Worm (Caenorhabditis elegans) whole organism, L1 larva: ENCODE measurements around the gene C16D9.4.

Source experiments
- C16A3.4 ChIP-seq: fragments of 150-350 bp; optimal IDR thresholded peaks from 2 replicates; lab custom pipeline; 2014; ENCODE audit warnings: missing biosample characterization, missing genetic modification characterization
- C34B4.2 ChIP-seq: sonication (generic microtip); optimal IDR thresholded peaks from 2 replicates; lab custom pipeline; 2017; ENCODE audit warnings: mild to moderate bottlenecking, missing genetic modification characterization, missing compliant biosample characterization
- F16B12.6 ChIP-seq: fragments of 150-350 bp; optimal IDR thresholded peaks from 2 replicates; lab custom pipeline; 2014; ENCODE audit warnings: missing biosample characterization, missing genetic modification characterization
- aha-1 ChIP-seq: fragments of 150-350 bp; optimal IDR thresholded peaks from 2 replicates; lab custom pipeline; 2014; ENCODE audit warnings: missing biosample characterization, missing genetic modification characterization
- alr-1 ChIP-seq: fragments of 200-800 bp; sonication (Bioruptor generic); optimal IDR thresholded peaks from 2 replicates; lab custom pipeline; 2018; ENCODE audit warnings: borderline replicate concordance, mild to moderate bottlenecking, missing genetic modification characterization, missing compliant biosample characterization
- ceh-63 ChIP-seq: fragments of 200-800 bp; sonication (Bioruptor generic); optimal IDR thresholded peaks from 2 replicates; lab custom pipeline; 2018; ENCODE audit warnings: mild to moderate bottlenecking, missing genetic modification characterization, missing compliant biosample characterization
- ceh-8 ChIP-seq: fragments of 200-800 bp; sonication (Bioruptor generic); optimal IDR thresholded peaks from 2 replicates; lab custom pipeline; 2018; ENCODE audit warnings: mild to moderate bottlenecking, missing genetic modification characterization, moderate library complexity, missing compliant biosample characterization
- ceh-82 ChIP-seq, 3 experiments: fragments of 150-350 bp in 1 of 3; sonication (generic microtip) in 2 of 3; optimal IDR thresholded peaks; 2 replicates each; lab custom pipeline; 2014 to 2017; ENCODE audit warnings: missing biosample characterization in 3 of 3, missing genetic modification characterization in 3 of 3
- ceh-90 ChIP-seq: sonication (generic microtip); optimal IDR thresholded peaks from 2 replicates; lab custom pipeline; 2016; ENCODE audit warnings: missing genetic modification characterization, missing compliant biosample characterization
- ces-1 ChIP-seq: fragments of 150-350 bp; optimal IDR thresholded peaks from 2 replicates; lab custom pipeline; 2014; ENCODE audit warnings: missing biosample characterization, missing genetic modification reagents, missing genetic modification characterization
- efl-3 ChIP-seq: fragments of 200-800 bp; sonication (Bioruptor generic); optimal IDR thresholded peaks from 2 replicates; lab custom pipeline; 2018; ENCODE audit warnings: mild to moderate bottlenecking, missing genetic modification characterization, missing compliant biosample characterization
- egl-13 ChIP-seq: sonication (generic microtip); optimal IDR thresholded peaks from 2 replicates; lab custom pipeline; 2016; ENCODE audit warnings: missing genotype, missing genetic modification reagents, missing genetic modification characterization, missing compliant biosample characterization
- egl-27 ChIP-seq, 2 experiments: fragments of 150-350 bp in 1 of 2; sonication (generic microtip); optimal IDR thresholded peaks; 3 replicates each; lab custom pipeline; 2017 to 2018; ENCODE audit warnings: missing biosample characterization in 2 of 2, missing genetic modification characterization in 2 of 2, missing genetic modification reagents in 2 of 2
- elt-2 ChIP-seq: sonication (generic microtip); optimal IDR thresholded peaks from 2 replicates; lab custom pipeline; 2016; ENCODE audit warnings: missing genetic modification characterization, mild to moderate bottlenecking, inconsistent platforms, missing compliant biosample characterization, missing genetic modification reagents
- elt-3 ChIP-seq, 6 experiments: fragments of 150-350 bp in 1 of 6; sonication (generic microtip); optimal IDR thresholded peaks; 2 replicates each; lab custom pipeline; 2017 to 2018; ENCODE audit warnings: missing biosample characterization in 6 of 6, missing genetic modification characterization in 6 of 6, inconsistent platforms in 1 of 6
- ets-5 ChIP-seq: fragments of 200-800 bp; sonication (Bioruptor generic); IDR thresholded peaks from 2 replicates; pipeline ENCODE4 v1.3.6; 2022; ENCODE audit warnings: missing genetic modification characterization, missing compliant biosample characterization
- fkh-10 ChIP-seq: sonication (generic microtip); optimal IDR thresholded peaks from 2 replicates; lab custom pipeline; 2017; ENCODE audit warnings: missing biosample characterization, missing genetic modification reagents, missing genetic modification characterization
- fkh-8 ChIP-seq: sonication (generic microtip); optimal IDR thresholded peaks from 2 replicates; lab custom pipeline; 2016; ENCODE audit warnings: mild to moderate bottlenecking, missing genetic modification characterization, missing compliant biosample characterization
- hlh-4 ChIP-seq: sonication (generic microtip); optimal IDR thresholded peaks from 2 replicates; lab custom pipeline; 2016; ENCODE audit warnings: mild to moderate bottlenecking, missing genetic modification characterization, missing compliant biosample characterization
- hpl-2 ChIP-seq: fragments of 150-350 bp; optimal IDR thresholded peaks from 2 replicates; lab custom pipeline; 2014; ENCODE audit warnings: missing biosample characterization, missing genetic modification reagents, missing genetic modification characterization
- irx-1 ChIP-seq: sonication (generic microtip); optimal IDR thresholded peaks from 2 replicates; lab custom pipeline; 2016; ENCODE audit warnings: missing genetic modification characterization, missing compliant biosample characterization
- lin-13 ChIP-seq: fragments of 150-350 bp; optimal IDR thresholded peaks from 2 replicates; lab custom pipeline; 2014; ENCODE audit warnings: missing biosample characterization, missing genetic modification reagents, missing genetic modification characterization
- lin-14 ChIP-seq: fragments of 200-800 bp; sonication (Bioruptor generic); optimal IDR thresholded peaks from 2 replicates; lab custom pipeline; 2018; ENCODE audit warnings: mild to moderate bottlenecking, missing genetic modification characterization, moderate library complexity, missing compliant biosample characterization
- lin-15B ChIP-seq: fragments of 150-350 bp; sonication (generic microtip); optimal IDR thresholded peaks from 3 replicates; lab custom pipeline; 2014; ENCODE audit warnings: missing biosample characterization, missing genetic modification characterization
- lin-35 ChIP-seq, 2 experiments: fragments of 150-350 bp; optimal IDR thresholded peaks; 2 replicates each; lab custom pipeline; 2014; ENCODE audit warnings: missing biosample characterization in 2 of 2, missing genetic modification characterization in 2 of 2, missing genetic modification reagents in 2 of 2
- lin-39 ChIP-seq: fragments of 150-350 bp; optimal IDR thresholded peaks from 2 replicates; lab custom pipeline; 2014; ENCODE audit warnings: missing biosample characterization, missing genetic modification reagents, missing genetic modification characterization
- mab-9 ChIP-seq: fragments of 200-800 bp; sonication (Bioruptor generic); IDR thresholded peaks from 2 replicates; pipeline ENCODE4 v1.3.6; 2022; ENCODE audit warnings: missing genetic modification reagents, missing genetic modification characterization, missing compliant biosample characterization
- mdl-1 ChIP-seq, 2 experiments: fragments of 150-350 bp; optimal IDR thresholded peaks; 2 replicates each; lab custom pipeline; 2014 to 2017; ENCODE audit warnings: missing biosample characterization in 2 of 2, missing genetic modification characterization in 2 of 2, inconsistent platforms in 1 of 2
- mep-1 ChIP-seq: fragments of 150-350 bp; optimal IDR thresholded peaks from 2 replicates; lab custom pipeline; 2014; ENCODE audit warnings: missing biosample characterization, missing genetic modification characterization
- nhr-19 ChIP-seq: fragments of 200-800 bp; sonication (Bioruptor generic); conservative IDR thresholded peaks from 2 replicates; pipeline ENCODE4 v1.3.6; 2022; ENCODE audit warnings: missing genetic modification characterization, missing compliant biosample characterization
- nhr-20 ChIP-seq: sonication (generic microtip); optimal IDR thresholded peaks from 2 replicates; lab custom pipeline; 2016; ENCODE audit warnings: mild to moderate bottlenecking, missing genetic modification characterization, missing compliant biosample characterization
- nhr-28 ChIP-seq: fragments of 150-350 bp; optimal IDR thresholded peaks from 2 replicates; lab custom pipeline; 2014; ENCODE audit warnings: missing biosample characterization, missing genetic modification characterization
- nhr-47 ChIP-seq: sonication (generic microtip); optimal IDR thresholded peaks from 2 replicates; lab custom pipeline; 2016; ENCODE audit warnings: mild to moderate bottlenecking, missing genetic modification characterization, moderate library complexity, missing compliant biosample characterization
- nhr-71 ChIP-seq: sonication (generic microtip); optimal IDR thresholded peaks from 2 replicates; lab custom pipeline; 2016; ENCODE audit warnings: mild to moderate bottlenecking, missing genetic modification characterization, moderate library complexity, missing compliant biosample characterization
- nhr-76 ChIP-seq: sonication (generic microtip); optimal IDR thresholded peaks from 2 replicates; lab custom pipeline; 2017; ENCODE audit warnings: missing biosample characterization, missing genetic modification characterization
- nhr-84 ChIP-seq: sonication (generic microtip); optimal IDR thresholded peaks from 2 replicates; lab custom pipeline; 2017; ENCODE audit warnings: missing biosample characterization, missing genetic modification characterization
- pax-3 ChIP-seq: fragments of 200-800 bp; sonication (Bioruptor generic); optimal IDR thresholded peaks from 2 replicates; lab custom pipeline; 2018; ENCODE audit warnings: mild to moderate bottlenecking, missing genetic modification characterization, moderate library complexity, missing compliant biosample characterization
- pqm-1 ChIP-seq: sonication (generic microtip); optimal IDR thresholded peaks from 3 replicates; lab custom pipeline; 2017; ENCODE audit warnings: missing biosample characterization, missing genetic modification characterization
- rnt-1 ChIP-seq: sonication (generic microtip); optimal IDR thresholded peaks from 2 replicates; lab custom pipeline; 2016; ENCODE audit warnings: mild to moderate bottlenecking, missing genetic modification characterization, moderate library complexity, missing compliant biosample characterization
- snpc-4 ChIP-seq: fragments of 150-350 bp; optimal IDR thresholded peaks from 2 replicates; lab custom pipeline; 2014; ENCODE audit warnings: missing biosample characterization, missing genetic modification characterization
- sox-4 ChIP-seq: sonication (generic microtip); optimal IDR thresholded peaks from 2 replicates; lab custom pipeline; 2016; ENCODE audit warnings: missing genetic modification characterization, missing compliant biosample characterization
- sptf-1 ChIP-seq: fragments of 150-350 bp; optimal IDR thresholded peaks from 2 replicates; lab custom pipeline; 2014; ENCODE audit warnings: missing biosample characterization, missing genetic modification characterization
- sup-37 ChIP-seq: fragments of 200-800 bp; sonication (Bioruptor generic); optimal IDR thresholded peaks from 2 replicates; lab custom pipeline; 2018; ENCODE audit warnings: mild to moderate bottlenecking, missing genetic modification characterization, missing compliant biosample characterization
- tbx-2 ChIP-seq: sonication (generic microtip); optimal IDR thresholded peaks from 2 replicates; lab custom pipeline; 2016; ENCODE audit warnings: missing genetic modification characterization, missing compliant biosample characterization
- tlp-1 ChIP-seq: fragments of 150-350 bp; optimal IDR thresholded peaks from 2 replicates; lab custom pipeline; 2014; ENCODE audit warnings: missing biosample characterization, missing genetic modification characterization
- unc-130 ChIP-seq: fragments of 150-350 bp; optimal IDR thresholded peaks from 2 replicates; lab custom pipeline; 2017; ENCODE audit warnings: missing biosample characterization, missing genetic modification characterization, inconsistent platforms
- unc-62 ChIP-seq: fragments of 150-350 bp; optimal IDR thresholded peaks from 2 replicates; lab custom pipeline; 2014; ENCODE audit warnings: missing biosample characterization, missing genetic modification reagents, missing genetic modification characterization
- unc-98 ChIP-seq: fragments of 200-800 bp; sonication (Bioruptor generic); IDR thresholded peaks from 2 replicates; pipeline ENCODE4 v1.3.6; 2022; ENCODE audit warnings: missing genetic modification characterization, missing compliant biosample characterization
- vab-15 ChIP-seq: sonication (generic microtip); optimal IDR thresholded peaks from 2 replicates; lab custom pipeline; 2017; ENCODE audit warnings: missing genotype, mild to moderate bottlenecking, missing genetic modification characterization, missing compliant biosample characterization
- zag-1 ChIP-seq: fragments of 150-350 bp; optimal IDR thresholded peaks from 2 replicates; lab custom pipeline; 2014; ENCODE audit warnings: missing biosample characterization, missing genetic modification characterization
- zip-4 ChIP-seq: fragments of 200-800 bp; sonication (Bioruptor generic); optimal IDR thresholded peaks from 2 replicates; lab custom pipeline; 2018; ENCODE audit warnings: mild to moderate bottlenecking, missing genetic modification characterization, moderate library complexity, missing compliant biosample characterization
- ztf-4 ChIP-seq: fragments of 150-350 bp; optimal IDR thresholded peaks from 2 replicates; lab custom pipeline; 2014; ENCODE audit warnings: missing biosample characterization, missing genetic modification characterization

The C16D9.4 gene

DNA sequence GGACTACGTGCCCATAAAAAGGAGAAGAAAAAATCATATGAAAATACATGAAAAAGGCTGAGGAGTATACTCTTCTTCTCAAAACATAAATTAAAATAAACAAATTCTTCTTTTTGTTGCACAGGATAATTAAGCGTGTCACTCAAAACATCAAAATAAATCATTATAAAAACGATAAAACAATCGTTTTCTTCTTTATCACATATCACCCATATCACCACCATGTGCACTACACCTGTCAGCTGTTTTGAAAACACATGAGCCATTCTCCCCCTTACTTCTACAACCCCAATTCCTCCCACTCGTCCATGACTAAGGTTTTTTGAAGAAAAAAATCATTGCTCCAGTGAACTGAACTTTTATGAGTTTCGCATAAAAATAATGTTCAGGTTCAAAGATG, 9.8 kb upstream of the C16D9.4 start (continued):
- TF ChIP-seq lin-39 (peak; percentile 68), fkh-8 (no peak), tbx-2 (tag; lab: Kevin White, UChicago) (no peak), lin-35 (GFP tag; optimal IDR thresholded peaks at IDR 0.05; lab: Kevin White, UChicago) (no peak), irx-1 (no peak), nhr-84 (tag; lab: Kevin White, UChicago) (no peak), lin-15B (tag; lab: Kevin White, UChicago) (no peak), tlp-1 (tag; lab: Kevin White, UChicago) (no peak), rnt-1 (tag; lab: Kevin White, UChicago) (peak; percentile 75), mdl-1 (tag; optimal IDR thresholded peaks at IDR 0.05; lab: Kevin White, UChicago) (peak in 1 of 2 experiments; percentile 12), egl-27 (tag; optimal IDR thresholded peaks at IDR 0.05; lab: Kevin White, UChicago) (no peak), F16B12.6 (no peak), C34B4.2 (tag; lab: Kevin White, UChicago) (no peak), lin-14 (peak; percentile 70), unc-98 (GFP tag; lab: Robert Waterston, UW) (no peak), lin-13 (GFP tag; lab: Kevin White, UChicago) (no peak), mep-1 (tag; lab: Kevin White, UChicago) (no peak), pax-3 (tag; lab: Kevin White, UChicago) (no peak), ces-1 (no peak), nhr-47 (tag; lab: Kevin White, UChicago) (no peak), hpl-2 (GFP tag; lab: Kevin White, UChicago) (no peak), nhr-71 (tag; lab: Kevin White, UChicago) (peak; percentile 65), ceh-8 (GFP tag; lab: Kevin White, UChicago) (no peak), elt-2 (tag; lab: Kevin White, UChicago) (no peak), ceh-63 (GFP tag; lab: Kevin White, UChicago) (no peak), zag-1 (tag; lab: Kevin White, UChicago) (no peak), snpc-4 (tag; lab: Kevin White, UChicago) (peak; percentile 12), ceh-90 (tag; lab: Kevin White, UChicago) (no peak), ceh-82 (tag; optimal IDR thresholded peaks at IDR 0.05; lab: Kevin White, UChicago) (no peak), nhr-28 (tag; lab: Kevin White, UChicago) (no peak), alr-1 (no peak), zip-4 (no peak), aha-1 (tag; lab: Kevin White, UChicago) (no peak), nhr-76 (tag; lab: Kevin White, UChicago) (no peak), sup-37 (GFP tag; lab: Kevin White, UChicago) (no peak), unc-62 (GFP tag; lab: Kevin White, UChicago) (no peak), unc-130 (tag; lab: Kevin White, UChicago) (no peak), fkh-10 (GFP tag; lab: Kevin White, UChicago) (no peak), nhr-20 (tag; lab: Kevin White, UChicago) (peak; percentile 6), pqm-1 (tag; lab: Kevin White, UChicago) (no peak), nhr-19 (GFP tag; lab: Robert Waterston, UW) (peak; percentile 36; the same call in 1 of the 2 replicates), elt-3 (tag; optimal IDR thresholded peaks at IDR 0.05; lab: Kevin White, UChicago) (no peak), egl-13 (tag; lab: Kevin White, UChicago) (no peak), hlh-4 (no peak), ztf-4 (no peak), vab-15 (tag; lab: Kevin White, UChicago) (no peak), sox-4 (tag; lab: Kevin White, UChicago) (no peak), C16A3.4 (tag; lab: Kevin White, UChicago) (no peak), sptf-1 (tag; lab: Kevin White, UChicago) (no peak), mab-9 (GFP tag; lab: Robert Waterston, UW) (no peak), efl-3 (GFP tag; lab: Kevin White, UChicago) (no peak), ets-5 (GFP tag; lab: Robert Waterston, UW) (no peak)
